Fruit fly (Drosophila melanogaster): Measurements from ENCODE around the gene CG5708.
A peak's percentile ranks its signal among the peaks of the same experiment; 100 is the strongest.

CG5708 gene

DNA sequence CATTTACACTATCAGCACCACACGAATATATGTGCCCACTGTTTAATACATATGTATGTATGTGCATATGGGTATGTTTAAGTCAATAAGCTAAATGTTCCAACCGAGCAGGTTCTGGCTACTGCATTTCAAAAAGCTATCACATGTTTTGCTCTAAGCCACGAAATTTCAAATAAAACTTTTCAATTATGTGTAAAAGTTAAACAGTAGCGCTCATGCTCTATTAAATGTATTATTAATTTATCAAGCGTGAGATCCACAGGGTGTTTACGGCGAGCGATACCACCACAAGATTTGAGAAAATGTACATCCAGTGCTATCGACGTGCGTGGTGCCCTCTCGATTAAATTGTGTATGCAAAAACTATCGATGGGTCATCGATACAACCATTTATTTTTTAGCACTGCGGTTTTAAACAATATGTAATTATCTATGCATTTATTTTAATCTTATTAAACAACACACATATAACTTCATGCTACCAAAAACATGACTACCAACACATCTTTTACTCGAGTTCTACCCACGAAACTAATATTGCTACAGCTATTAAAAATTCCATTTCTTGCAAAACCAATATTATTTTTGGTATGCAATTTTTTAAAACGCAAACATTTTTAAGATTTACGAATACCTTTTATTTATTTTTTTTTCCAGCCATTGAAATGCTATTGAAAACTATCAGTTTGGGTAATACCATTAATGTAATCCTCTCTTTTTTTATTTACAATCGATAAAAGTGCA is 34.3 kb upstream of the CG5708 start, which contains the start of gene Pten (continued):
- no peak for TF ChIP-seq nau (GFP tag; optimal IDR thresholded peaks at IDR 0.05)
- no peak for TF ChIP-seq CG6654 (GFP tag; optimal IDR thresholded peaks at IDR 0.05)
- peak; percentile 59 for TF ChIP-seq gro (GFP tag; optimal IDR thresholded peaks at IDR 0.05)
- no peak for TF ChIP-seq ac (GFP tag; optimal IDR thresholded peaks at IDR 0.05)
- TF ChIP-seq CG4404 (GFP tag; IDR thresholded peaks at IDR 0.05): no peak
- TF ChIP-seq ATbp (GFP tag; optimal IDR thresholded peaks at IDR 0.05): no peak
- TF ChIP-seq CG11398 (GFP tag; optimal IDR thresholded peaks at IDR 0.05): peak; percentile 49
- no peak for TF ChIP-seq ttk (GFP tag; IDR thresholded peaks at IDR 0.05)
- TF ChIP-seq ssp (GFP tag; IDR thresholded peaks at IDR 0.05): peak; percentile 81
- TF ChIP-seq Usf (GFP tag; optimal IDR thresholded peaks at IDR 0.05): no peak
- TF ChIP-seq Six4 (GFP tag; optimal IDR thresholded peaks at IDR 0.05): peak; percentile 42
- TF ChIP-seq CG11695 (GFP tag; IDR thresholded peaks at IDR 0.05): peak; percentile 73; the same call in 1 of the 3 replicates
- peak; percentile 57 for TF ChIP-seq HmgZ (tag; optimal IDR thresholded peaks at IDR 0.05)
- peak; percentile 90 for TF ChIP-seq CG1024 (GFP tag; IDR thresholded peaks at IDR 0.05)
- TF ChIP-seq BEAF-32 (GFP tag; optimal IDR thresholded peaks at IDR 0.05): peak; percentile 88
- TF ChIP-seq Jarid2 (GFP tag; optimal IDR thresholded peaks at IDR 0.05): no peak
- TF ChIP-seq Mrtf (GFP tag; IDR thresholded peaks at IDR 0.05): no peak
- peak; percentile 85; the same call in 2 of the 4 replicates for TF ChIP-seq chinmo (GFP tag; IDR thresholded peaks at IDR 0.05; ENCODE audit: partially characterized antibody)
- peak; percentile 30 for TF ChIP-seq B-H2 (GFP tag; optimal IDR thresholded peaks at IDR 0.05)
- TF ChIP-seq Sox102F (GFP tag; optimal IDR thresholded peaks at IDR 0.05): no peak
- no peak for TF ChIP-seq CG2889 (GFP tag; IDR thresholded peaks at IDR 0.05)
- TF ChIP-seq Opbp (GFP tag; IDR thresholded peaks at IDR 0.05; ENCODE audit: partially characterized antibody): peak; percentile 91; the same call in 2 of the 3 replicates

- TF ChIP-seq gt (GFP tag; IDR thresholded peaks at IDR 0.05): no peak
- TF ChIP-seq CG8388 (GFP tag; optimal IDR thresholded peaks at IDR 0.05): peak; percentile 99
- TF ChIP-seq slou (GFP tag; optimal IDR thresholded peaks at IDR 0.05): no peak
- TF ChIP-seq sens (GFP tag): peak; percentile 49
- TF ChIP-seq usp (GFP tag; optimal IDR thresholded peaks at IDR 0.05): no peak
- TF ChIP-seq eve (GFP tag; optimal IDR thresholded peaks at IDR 0.05): peak in 1 of 2 experiments; percentile 36
- TF ChIP-seq lov (optimal IDR thresholded peaks at IDR 0.05): peak; percentile 80
- TF ChIP-seq lov (GFP tag; IDR thresholded peaks at IDR 0.05): no peak
- TF ChIP-seq lola (GFP tag; optimal IDR thresholded peaks at IDR 0.05): peak in 1 of 3 experiments; percentile 44
- TF ChIP-seq cg (GFP tag; optimal IDR thresholded peaks at IDR 0.05): peak; percentile 91
- TF ChIP-seq Sox102F (GFP tag; optimal IDR thresholded peaks at IDR 0.05): no peak
- TF ChIP-seq CG15479 (GFP tag; optimal IDR thresholded peaks at IDR 0.05): peak; percentile 47
- no peak for TF ChIP-seq pan (optimal IDR thresholded peaks at IDR 0.05)
- peak in 1 of 2 experiments; percentile 48 for TF ChIP-seq pan (GFP tag; optimal IDR thresholded peaks at IDR 0.05 in 1 of 2, IDR thresholded peaks at IDR 0.05 in 1 of 2)
- TF ChIP-seq Drgx (GFP tag; IDR thresholded peaks at IDR 0.05): 0 out of 2 replicates have a peak, but pooled peaks have one; percentile 27
- TF ChIP-seq zfh1 (GFP tag; IDR thresholded peaks at IDR 0.05): peak; percentile 13; the same call in 1 of the 3 replicates
- peak; percentile 68 for TF ChIP-seq Kr (GFP tag; optimal IDR thresholded peaks at IDR 0.05)
Observed at dm6 chr2L:10259960-10260749, 33.5 kb upstream of the CG5708 start.

All from whole organism, embryonic.